Worm (Caenorhabditis elegans) whole organism, midembryonic: ENCODE data around the gene F23A7.4.
A peak's percentile ranks its signal among the peaks of the same experiment; 100 is the strongest.
"Not testable (repeated sequence)": the region's sequence is repeated elsewhere in the genome, so short reads cannot be mapped to it uniquely, and the experiment has no call there.

Source experiments
- T22C8.4 ChIP-seq: fragments of 200-800 bp; sonication (Bioruptor generic); IDR thresholded peaks from 2 replicates; pipeline ENCODE4 v1.3.6; 2022; ENCODE audit warnings: missing genetic modification characterization, missing compliant biosample characterization
- cog-1 ChIP-seq: sonication (generic microtip); optimal IDR thresholded peaks from 2 replicates; lab custom pipeline; 2016; ENCODE audit warnings: missing genetic modification characterization, missing compliant biosample characterization
- flt-1 ChIP-seq: fragments of 200-800 bp; sonication (Bioruptor generic); IDR thresholded peaks from 2 replicates; pipeline ENCODE4 v1.3.6; 2022; ENCODE audit warnings: missing genetic modification characterization, missing compliant biosample characterization
- klf-2 ChIP-seq: fragments of 200-800 bp; sonication (Bioruptor generic); conservative IDR thresholded peaks from 2 replicates; pipeline ENCODE4 v1.3.6; 2022; ENCODE audit warnings: missing genetic modification reagents, missing genetic modification characterization, missing compliant biosample characterization
- med-1 ChIP-seq: sonication (generic microtip); optimal IDR thresholded peaks from 2 replicates; lab custom pipeline; 2017; ENCODE audit warnings: missing genetic modification characterization, mild to moderate bottlenecking, missing compliant biosample characterization, antibody characterized with exemption, missing genetic modification reagents; ENCODE audit not compliant: insufficient read depth
- ref-1 ChIP-seq: fragments of 200-800 bp; sonication (Bioruptor generic); conservative IDR thresholded peaks from 2 replicates; pipeline ENCODE4 v1.3.6; 2022; ENCODE audit warnings: missing genetic modification reagents, missing genetic modification characterization, missing compliant biosample characterization
- tab-1 ChIP-seq: fragments of 200-800 bp; sonication (Bioruptor generic); IDR thresholded peaks from 2 replicates; pipeline ENCODE4 v1.3.6; 2022; ENCODE audit warnings: missing genetic modification characterization, missing compliant biosample characterization
- ztf-23 ChIP-seq: fragments of 200-800 bp; sonication (Bioruptor generic); IDR thresholded peaks from 2 replicates; pipeline ENCODE4 v1.3.6; 2022; ENCODE audit warnings: missing genetic modification reagents, missing genetic modification characterization, missing compliant biosample characterization
- ztf-29 ChIP-seq: fragments of 200-800 bp; sonication (Bioruptor generic); IDR thresholded peaks from 2 replicates; pipeline ENCODE4 v1.3.6; 2022; ENCODE audit warnings: missing genetic modification reagents, missing genetic modification characterization, missing compliant biosample characterization

The F23A7.4 gene

DNA sequence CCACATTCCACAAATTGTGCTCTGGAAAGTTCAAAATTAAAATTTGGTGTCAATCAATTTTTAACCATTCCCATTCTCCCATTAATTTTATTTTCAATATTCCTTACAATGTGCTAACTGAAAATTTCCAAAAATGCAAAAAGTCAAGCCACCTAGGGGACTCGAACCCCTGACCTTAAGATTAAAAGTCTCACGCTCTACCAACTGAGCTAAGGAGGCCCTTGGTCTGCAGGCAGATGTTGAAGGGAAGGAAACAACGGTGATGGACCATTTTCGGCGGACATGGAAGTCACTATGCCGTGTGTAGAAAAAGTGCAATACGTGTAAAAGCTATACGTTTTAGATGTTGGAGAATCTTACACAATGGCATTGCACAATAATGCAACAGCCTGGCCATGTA lies 5.3 kb downstream of the F23A7.4 start:
- no peak for TF ChIP-seq klf-2
- TF ChIP-seq tab-1 = no peak
- peak; percentile 64; the same call in 1 of the 2 replicates for TF ChIP-seq flt-1 (GFP tag; lab: Robert Waterston, UW)

ce11 chrX:16218306-16218705 lies 5.9 kb downstream of the F23A7.4 start:
- TF ChIP-seq klf-2 (no peak), ztf-23 (no peak), ref-1 (GFP tag; lab: Robert Waterston, UW) (no peak), cog-1 (tag; lab: Kevin White, UChicago) (no peak), ztf-29 (no peak)

DNA sequence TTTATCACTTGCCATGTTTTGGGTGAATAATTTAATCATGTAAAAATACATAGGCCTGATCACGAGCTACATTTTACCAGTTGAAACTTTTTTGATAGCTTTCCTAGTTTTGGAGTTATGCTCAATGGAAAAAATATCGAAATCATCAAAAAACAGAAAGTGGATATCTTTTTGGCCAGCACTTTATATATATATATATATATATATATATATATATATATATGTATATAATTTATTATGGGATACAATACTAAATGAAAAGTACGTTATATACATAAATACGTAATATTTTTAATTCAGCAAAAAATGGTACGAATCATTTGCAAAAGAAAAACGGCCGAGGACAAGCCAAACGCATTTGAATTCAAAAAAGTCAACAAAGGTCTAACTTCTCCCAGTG lies 7.3 kb downstream of the F23A7.4 start, which contains the start of gene F23A7.3:
Gene F23A7.3, plus strand, starts transcription at position 301 of the 400 bp plus-strand sequence.
- not testable (repeated sequence) for TF ChIP-seq klf-2; ztf-29; cog-1 (tag; lab: Kevin White, UChicago)

- no peak for TF ChIP-seq ref-1 (GFP tag; lab: Robert Waterston, UW)
- no peak for TF ChIP-seq med-1 (GFP tag; lab: Kevin White, UChicago)
- TF ChIP-seq cog-1 (tag; lab: Kevin White, UChicago) = no peak
- TF ChIP-seq tab-1 = no peak
- no peak for TF ChIP-seq klf-2
- no peak for TF ChIP-seq flt-1 (GFP tag; lab: Robert Waterston, UW)
- TF ChIP-seq ztf-29 = no peak
- TF ChIP-seq ztf-23 = no peak
- no peak for TF ChIP-seq T22C8.4
Measured at ce11 chrX:16228622-16229021, 16.2 kb downstream of the F23A7.4 start, which contains the start of gene F23A7.5. TSS of gene F23A7.5 (plus strand) at chrX:16228922.

DNA sequence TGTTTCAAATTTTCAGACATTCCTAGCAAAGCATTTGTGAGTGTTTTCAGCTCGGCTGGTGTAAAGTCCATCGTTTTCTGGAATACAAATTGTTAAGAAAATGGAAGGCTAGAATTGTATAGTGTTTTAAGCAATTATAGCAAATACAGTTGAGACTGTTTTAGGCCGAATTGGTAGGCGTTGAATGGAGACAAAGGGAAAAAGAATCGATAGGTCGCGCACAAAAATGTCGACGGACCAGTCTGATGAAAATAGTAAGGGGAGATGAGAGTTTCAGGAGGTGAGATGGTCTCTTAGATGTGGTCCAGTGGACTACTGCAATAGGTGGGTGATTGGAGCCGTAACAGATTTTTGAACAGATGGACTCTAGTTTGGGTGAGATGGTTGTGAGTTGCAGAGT lies 28.2 kb downstream of the F23A7.4 start:
- no peak for TF ChIP-seq klf-2

ce11 chrX:16243129-16243528 lies 30.7 kb downstream of the F23A7.4 start:
- TF ChIP-seq med-1 (GFP tag; lab: Kevin White, UChicago) = no peak
- TF ChIP-seq tab-1 = 0 out of 2 replicates have a peak, but pooled peaks have one; percentile 25
- no peak for TF ChIP-seq cog-1 (tag; lab: Kevin White, UChicago)

DNA sequence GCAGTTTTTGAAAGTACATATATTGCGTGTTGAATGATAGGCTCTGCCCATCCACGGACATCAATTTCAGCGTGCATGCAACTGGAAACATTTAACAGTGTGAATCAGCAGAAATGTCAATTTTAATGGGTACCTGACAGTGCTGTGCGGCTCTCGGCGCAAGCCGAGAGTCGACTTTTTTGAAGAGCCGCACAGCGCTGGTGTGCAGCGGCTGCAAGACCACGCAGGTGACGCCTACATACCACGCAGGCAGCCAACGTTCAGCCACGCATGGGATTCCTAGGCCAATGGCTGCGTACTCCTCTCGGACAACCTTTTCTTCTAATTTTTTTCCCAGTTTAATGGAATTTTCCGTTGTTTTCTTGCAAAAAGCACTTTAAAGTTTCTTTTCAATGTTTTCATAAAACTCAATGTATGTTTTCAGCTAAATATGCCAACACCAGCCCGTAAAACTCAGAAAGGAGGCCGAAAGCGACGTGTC lies 32.4 kb downstream of the F23A7.4 start, which contains the start of gene W10G6.1:
Gene W10G6.1, plus strand, starts transcription at position 431 of the 481 bp plus-strand sequence.
- TF ChIP-seq flt-1 (GFP tag; lab: Robert Waterston, UW) (no peak), tab-1 (no peak), ztf-29 (no peak), ref-1 (GFP tag; lab: Robert Waterston, UW) (no peak)

DNA sequence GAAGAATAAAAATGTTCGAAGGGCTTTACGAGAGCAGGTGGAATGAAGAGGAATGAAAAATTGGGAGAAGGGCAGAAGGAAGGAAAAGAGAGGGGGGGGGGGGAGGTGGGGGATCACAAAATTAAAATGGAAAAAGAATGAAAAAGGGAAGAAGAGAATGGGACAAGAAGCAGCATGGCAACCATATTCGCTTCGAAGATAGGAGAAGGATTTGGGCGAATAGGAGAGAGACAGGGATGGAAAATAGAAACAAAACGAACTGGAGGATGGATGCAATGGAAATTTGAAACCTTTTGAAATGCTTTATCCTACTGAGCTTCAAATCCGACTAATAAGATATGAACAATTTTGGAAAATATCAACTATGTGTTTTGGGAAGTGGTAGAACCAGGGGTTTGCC lies 38.3 kb downstream of the F23A7.4 start, which contains the start of gene W10G6.6:
Gene W10G6.6, minus strand, starts transcription at position 101 of the 400 bp plus-strand sequence.
- TF ChIP-seq T22C8.4 = no peak
- TF ChIP-seq flt-1 (GFP tag; lab: Robert Waterston, UW) = no peak
- TF ChIP-seq tab-1 = no peak
- no peak for TF ChIP-seq ref-1 (GFP tag; lab: Robert Waterston, UW)
- TF ChIP-seq klf-2 = no peak
- no peak for TF ChIP-seq ztf-29
- TF ChIP-seq ztf-23 = no peak
- TF ChIP-seq cog-1 (tag; lab: Kevin White, UChicago) = no peak

ce11 chrX:16258503-16258902 lies 46.1 kb downstream of the F23A7.4 start:
- TF ChIP-seq ref-1 (GFP tag; lab: Robert Waterston, UW) (no peak), ztf-23 (no peak), ztf-29 (no peak), med-1 (GFP tag; lab: Kevin White, UChicago) (no peak), flt-1 (GFP tag; lab: Robert Waterston, UW) (no peak), T22C8.4 (no peak), klf-2 (no peak), cog-1 (tag; lab: Kevin White, UChicago) (no peak), tab-1 (no peak)

ce11 chrX:16260077-16260476 lies 47.7 kb downstream of the F23A7.4 start:
- TF ChIP-seq klf-2 = no peak

DNA sequence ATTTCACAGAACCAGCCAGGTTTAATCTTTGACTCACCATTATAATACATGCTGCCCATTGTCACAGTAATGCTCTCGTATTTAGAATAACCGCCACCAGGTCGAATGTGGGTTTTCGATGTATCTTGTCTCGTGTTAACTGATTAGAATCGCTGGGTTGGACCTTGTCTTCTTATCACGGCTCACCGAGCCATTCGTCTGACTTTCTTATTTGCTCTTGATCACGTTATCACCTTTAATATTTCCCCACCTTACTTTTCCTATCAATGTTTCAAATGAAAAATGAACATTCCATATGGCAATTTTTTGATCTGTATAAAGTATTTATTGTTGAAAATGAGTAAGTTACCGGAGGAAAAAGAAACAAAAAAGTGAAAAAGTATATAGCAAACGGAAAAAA lies 49.6 kb downstream of the F23A7.4 start, which contains the start of gene sgk-1:
Gene sgk-1, minus strand, starts transcription at position 130 of the 400 bp plus-strand sequence.
- no peak for TF ChIP-seq ref-1 (GFP tag; lab: Robert Waterston, UW)
- TF ChIP-seq ztf-29 = no peak
- no peak for TF ChIP-seq med-1 (GFP tag; lab: Kevin White, UChicago)
- no peak for TF ChIP-seq klf-2
- no peak for TF ChIP-seq tab-1
- TF ChIP-seq cog-1 (tag; lab: Kevin White, UChicago) = no peak
- no peak for TF ChIP-seq ztf-23
- no peak for TF ChIP-seq T22C8.4
- TF ChIP-seq flt-1 (GFP tag; lab: Robert Waterston, UW) = no peak
